Worm (Caenorhabditis elegans) whole organism, L2 larva: ENCODE results near the gene C47D12.2.

Source experiments
- aly-2 ChIP-seq: fragments of 150-350 bp; optimal IDR thresholded peaks from 2 replicates; lab custom pipeline; 2014; ENCODE audit warnings: missing biosample characterization, missing genetic modification characterization
- elt-1 ChIP-seq: fragments of 150-350 bp; optimal IDR thresholded peaks from 2 replicates; lab custom pipeline; 2014; ENCODE audit warnings: missing biosample characterization, missing genetic modification characterization
- elt-3 ChIP-seq: sonication (generic microtip); optimal IDR thresholded peaks from 2 replicates; lab custom pipeline; 2017; ENCODE audit warnings: missing biosample characterization, missing genetic modification characterization
- mbf-1 ChIP-seq: sonication (generic microtip); optimal IDR thresholded peaks from 2 replicates; lab custom pipeline; 2017; ENCODE audit warnings: missing biosample characterization, missing genetic modification characterization
- nhr-11 ChIP-seq: fragments of 150-350 bp; optimal IDR thresholded peaks from 2 replicates; lab custom pipeline; 2014; ENCODE audit warnings: missing biosample characterization, missing genetic modification characterization
- nhr-12 ChIP-seq: fragments of 150-350 bp; optimal IDR thresholded peaks from 2 replicates; lab custom pipeline; 2014; ENCODE audit warnings: missing biosample characterization, missing genetic modification characterization
- nhr-23 ChIP-seq: fragments of 150-350 bp; optimal IDR thresholded peaks from 2 replicates; lab custom pipeline; 2014; ENCODE audit warnings: missing biosample characterization, missing genetic modification reagents, missing genetic modification characterization
- nhr-77 ChIP-seq: fragments of 150-350 bp; optimal IDR thresholded peaks from 2 replicates; lab custom pipeline; 2014; ENCODE audit warnings: missing biosample characterization, missing genetic modification characterization
- skn-1 ChIP-seq: sonication (generic microtip); optimal IDR thresholded peaks from 2 replicates; lab custom pipeline; 2017; ENCODE audit warnings: missing biosample characterization, missing genetic modification characterization
- snpc-4 ChIP-seq: fragments of 150-350 bp; optimal IDR thresholded peaks from 2 replicates; lab custom pipeline; 2014; ENCODE audit warnings: missing biosample characterization, missing genetic modification characterization
- zag-1 ChIP-seq: fragments of 150-350 bp; optimal IDR thresholded peaks from 2 replicates; lab custom pipeline; 2014; ENCODE audit warnings: missing biosample characterization, missing genetic modification characterization

- TF ChIP-seq nhr-12 (tag; lab: Kevin White, UChicago) (no peak), aly-2 (no peak), nhr-23 (tag; lab: Kevin White, UChicago) (no peak), nhr-77 (tag; lab: Kevin White, UChicago) (no peak), mbf-1 (tag; lab: Kevin White, UChicago) (no peak), zag-1 (tag; lab: Kevin White, UChicago) (no peak), skn-1 (tag; lab: Kevin White, UChicago) (no peak), nhr-11 (tag; lab: Kevin White, UChicago) (no peak), elt-3 (no peak), elt-1 (no peak), snpc-4 (no peak)
Observed at ce11 chrII:11675877-11676473, at the start of gene C47D12.2, which contains the start of gene trr-1.
